Worm (Caenorhabditis elegans) whole organism, L1 larva: Measurements from ENCODE around the gene ncl-1.

Source experiments
- C34B4.2 ChIP-seq: sonication (generic microtip); optimal IDR thresholded peaks from 2 replicates; lab custom pipeline; 2017; ENCODE audit warnings: mild to moderate bottlenecking, missing genetic modification characterization, missing compliant biosample characterization
- aly-2 ChIP-seq: fragments of 150-350 bp; optimal IDR thresholded peaks from 2 replicates; lab custom pipeline; 2014; ENCODE audit warnings: missing biosample characterization, missing genetic modification characterization
- ama-1 ChIP-seq: fragments of 150-350 bp; optimal IDR thresholded peaks from 2 replicates; lab custom pipeline; 2014
- elt-3 ChIP-seq, 6 experiments: fragments of 150-350 bp in 1 of 6; sonication (generic microtip); optimal IDR thresholded peaks; 2 replicates each; lab custom pipeline; 2017 to 2018; ENCODE audit warnings: missing biosample characterization in 6 of 6, missing genetic modification characterization in 6 of 6, inconsistent platforms in 1 of 6
- fkh-10 ChIP-seq: sonication (generic microtip); optimal IDR thresholded peaks from 2 replicates; lab custom pipeline; 2017; ENCODE audit warnings: missing biosample characterization, missing genetic modification reagents, missing genetic modification characterization
- lin-15B ChIP-seq: fragments of 150-350 bp; sonication (generic microtip); optimal IDR thresholded peaks from 3 replicates; lab custom pipeline; 2014; ENCODE audit warnings: missing biosample characterization, missing genetic modification characterization
- nhr-71 ChIP-seq: sonication (generic microtip); optimal IDR thresholded peaks from 2 replicates; lab custom pipeline; 2016; ENCODE audit warnings: mild to moderate bottlenecking, missing genetic modification characterization, moderate library complexity, missing compliant biosample characterization
- nhr-76 ChIP-seq: sonication (generic microtip); optimal IDR thresholded peaks from 2 replicates; lab custom pipeline; 2017; ENCODE audit warnings: missing biosample characterization, missing genetic modification characterization
- snpc-4 ChIP-seq: fragments of 150-350 bp; optimal IDR thresholded peaks from 2 replicates; lab custom pipeline; 2014; ENCODE audit warnings: missing biosample characterization, missing genetic modification characterization
- ztf-11 ChIP-seq, 2 experiments: sonication (generic microtip); optimal IDR thresholded peaks; 2 replicates each; lab custom pipeline; 2016 to 2017; ENCODE audit warnings: missing genetic modification characterization in 2 of 2, missing biosample characterization in 1 of 2, missing compliant biosample characterization in 1 of 2

- TF ChIP-seq fkh-10 (no peak), ama-1 (lab: Kevin White, UChicago) (no peak), C34B4.2 (tag; lab: Kevin White, UChicago) (no peak), lin-15B (no peak), nhr-76 (tag; lab: Kevin White, UChicago) (no peak), nhr-71 (tag; lab: Kevin White, UChicago) (no peak), aly-2 (tag; lab: Kevin White, UChicago) (no peak), ztf-11 (tag; optimal IDR thresholded peaks at IDR 0.05; lab: Kevin White, UChicago) (no peak), snpc-4 (no peak), elt-3 (tag; optimal IDR thresholded peaks at IDR 0.05; lab: Kevin White, UChicago) (no peak)
These were observed 14.6 kb downstream of the ncl-1 start for ce11 chrIII:7734105-7734504.
